Worm (Caenorhabditis elegans): ENCODE data around the gene W10C4.1.

W10C4.1 gene

ce11 chrIII:159665-160064, 47.3 kb downstream of the W10C4.1 start:
- TF ChIP-seq attf-3 (GFP tag; conservative IDR thresholded peaks at IDR 0.05) (no peak), madf-3 (GFP tag; IDR thresholded peaks at IDR 0.05) (0 out of 2 replicates have a peak, but pooled peaks have one; percentile 0), fkh-3 (tag; optimal IDR thresholded peaks at IDR 0.05) (peak; percentile 19), zfh-2 (GFP tag; conservative IDR thresholded peaks at IDR 0.05) (peak; percentile 63; the same call in 1 of the 2 replicates), ekl-4 (GFP tag; IDR thresholded peaks at IDR 0.05) (peak; percentile 38; the same call in 1 of the 2 replicates)

- TF ChIP-seq pbrm-1 (GFP tag; IDR thresholded peaks at IDR 0.05) (no peak), somi-1 (GFP tag; optimal IDR thresholded peaks at IDR 0.05) (no peak), ets-4 (GFP tag; optimal IDR thresholded peaks at IDR 0.05) (no peak), hmg-20 (GFP tag; IDR thresholded peaks at IDR 0.05) (no peak), ccch-3 (GFP tag; optimal IDR thresholded peaks at IDR 0.05) (no peak), F22D6.2 (tag; optimal IDR thresholded peaks at IDR 0.05) (no peak), madf-3 (GFP tag; IDR thresholded peaks at IDR 0.05) (0 out of 2 replicates have a peak, but pooled peaks have one; percentile 39), hmg-1.2 (GFP tag; IDR thresholded peaks at IDR 0.05) (no peak), gei-17 (GFP tag; optimal IDR thresholded peaks at IDR 0.05) (no peak)
Observed at ce11 chrIII:159149-159548, 47.8 kb downstream of the W10C4.1 start.

DNA sequence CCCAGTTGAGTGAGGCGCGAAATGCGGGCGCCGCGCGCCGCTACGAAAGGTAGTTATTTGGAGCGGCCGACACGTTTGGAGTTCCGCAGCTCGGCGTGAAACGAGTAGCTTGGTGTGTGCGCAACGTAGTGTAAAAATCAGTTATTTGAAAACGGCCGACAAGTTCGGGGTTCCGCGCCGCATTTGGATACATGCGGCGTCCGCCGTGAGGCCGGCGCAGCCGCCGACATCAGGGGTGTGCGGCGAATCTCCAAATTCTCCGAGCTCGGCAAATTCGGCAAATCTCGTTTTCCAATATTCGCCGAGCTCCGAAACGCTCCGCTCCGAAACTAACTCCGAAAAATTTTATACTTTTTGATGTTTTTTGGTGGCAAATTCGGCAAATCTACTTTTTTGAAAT, 48.9 kb downstream of the W10C4.1 start:
- TF ChIP-seq ekl-4 (GFP tag; IDR thresholded peaks at IDR 0.05) (no peak), zim-3 (tag; optimal IDR thresholded peaks at IDR 0.05) (no peak), F10E7.11 (tag; optimal IDR thresholded peaks at IDR 0.05) (no peak), lag-1 (GFP tag; IDR thresholded peaks at IDR 0.05) (no peak), ceh-58 (GFP tag; IDR thresholded peaks at IDR 0.05) (no peak), nfya-2 (GFP tag; IDR thresholded peaks at IDR 0.05) (0 out of 2 replicates have a peak, but pooled peaks have one; percentile 33), Y95B8A.8 (GFP tag; IDR thresholded peaks at IDR 0.05) (no peak), T07F8.4 (tag; optimal IDR thresholded peaks at IDR 0.05) (no peak), zfh-2 (GFP tag; conservative IDR thresholded peaks at IDR 0.05) (peak; percentile 60; the same call in 1 of the 2 replicates), unc-130 (GFP tag; optimal IDR thresholded peaks at IDR 0.05) (no peak), egrh-3 (GFP tag; IDR thresholded peaks at IDR 0.05) (peak; percentile 34; the same call in 1 of the 2 replicates), pbrm-1 (GFP tag; IDR thresholded peaks at IDR 0.05) (no peak), dox-1 (GFP tag; IDR thresholded peaks at IDR 0.05) (no peak)

ce11 chrIII:156645-157044, 50.3 kb downstream of the W10C4.1 start, which contains the start of the genes zig-13 and ver-1:
TSS of gene zig-13 (minus strand) at chrIII:156745.
TSS of gene ver-1 (plus strand) at chrIII:156824.
- no peak for TF ChIP-seq hsf-1 (GFP tag; IDR thresholded peaks at IDR 0.05)
- no peak for TF ChIP-seq rec-8 (tag; optimal IDR thresholded peaks at IDR 0.05)
- no peak for TF ChIP-seq B0019.2 (GFP tag; conservative IDR thresholded peaks at IDR 0.05)
- TF ChIP-seq efl-1 (GFP tag; optimal IDR thresholded peaks at IDR 0.05): no peak
- TF ChIP-seq let-607 (tag; optimal IDR thresholded peaks at IDR 0.05): no peak
- no peak for TF ChIP-seq F37B4.10 (GFP tag; IDR thresholded peaks at IDR 0.05)
- no peak for TF ChIP-seq B0261.1 (tag; optimal IDR thresholded peaks at IDR 0.05)
- TF ChIP-seq unc-130 (GFP tag; optimal IDR thresholded peaks at IDR 0.05): no peak
- no peak for TF ChIP-seq lir-1 (GFP tag; conservative IDR thresholded peaks at IDR 0.05)

DNA sequence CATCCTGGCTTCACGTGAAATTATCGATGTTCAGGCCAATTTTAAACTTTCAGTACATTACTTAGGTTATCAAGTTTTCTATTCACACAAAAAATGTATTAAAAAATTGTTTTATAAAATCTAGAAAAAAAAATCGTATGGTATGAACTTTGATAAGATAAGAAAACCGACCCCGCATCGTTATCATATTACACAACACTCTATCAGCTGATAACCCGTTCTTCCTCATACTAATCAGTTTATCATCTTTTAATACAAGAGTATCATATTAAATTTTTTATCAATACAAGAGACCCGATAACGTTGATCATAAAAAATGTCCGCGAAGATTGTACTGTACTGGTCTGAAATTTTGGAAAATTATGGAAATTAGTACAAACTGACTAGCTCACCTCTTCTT, 52.8 kb downstream of the W10C4.1 start:
- TF ChIP-seq K11D2.4 (GFP tag; IDR thresholded peaks at IDR 0.05) (no peak), B0261.1 (tag; optimal IDR thresholded peaks at IDR 0.05) (no peak), dpff-1 (tag; optimal IDR thresholded peaks at IDR 0.05) (no peak), ztf-18 (tag; optimal IDR thresholded peaks at IDR 0.05) (no peak), ceh-27 (GFP tag; optimal IDR thresholded peaks at IDR 0.05) (no peak), mes-4 (tag; optimal IDR thresholded peaks at IDR 0.05) (no peak), madf-8 (GFP tag; conservative IDR thresholded peaks at IDR 0.05) (no peak), nfyb-1 (GFP tag; IDR thresholded peaks at IDR 0.05) (no peak), ets-4 (GFP tag; optimal IDR thresholded peaks at IDR 0.05) (peak; percentile 19), mcd-1 (GFP tag; IDR thresholded peaks at IDR 0.05) (no peak), F57C9.4 (tag; optimal IDR thresholded peaks at IDR 0.05) (no peak), pbrm-1 (GFP tag; IDR thresholded peaks at IDR 0.05) (no peak), ztf-22 (GFP tag; optimal IDR thresholded peaks at IDR 0.05) (peak; percentile 52), egl-18 (GFP tag; IDR thresholded peaks at IDR 0.05) (no peak), attf-6 (GFP tag; IDR thresholded peaks at IDR 0.05) (no peak)
